Worm (Caenorhabditis elegans) whole organism, L2 larva: ENCODE measurements around the gene C29F4.3.

Source experiments
- dmd-4 ChIP-seq: sonication (generic microtip); optimal IDR thresholded peaks from 2 replicates; lab custom pipeline; 2017; ENCODE audit warnings: missing biosample characterization, missing genetic modification characterization
- fos-1 ChIP-seq: fragments of 150-350 bp; optimal IDR thresholded peaks from 2 replicates; lab custom pipeline; 2014; ENCODE audit warnings: missing biosample characterization, missing genetic modification characterization
- lin-39 ChIP-seq: fragments of 150-350 bp; optimal IDR thresholded peaks from 2 replicates; lab custom pipeline; 2014; ENCODE audit warnings: missing biosample characterization, missing genetic modification reagents, missing genetic modification characterization
- lsy-2 ChIP-seq, 2 experiments: fragments of 150-350 bp in 1 of 2; sonication (generic microtip) in 1 of 2; optimal IDR thresholded peaks; 2 replicates each; lab custom pipeline; 2014 to 2017; ENCODE audit warnings: missing biosample characterization in 2 of 2, missing genetic modification characterization in 2 of 2
- nhr-12 ChIP-seq: fragments of 150-350 bp; optimal IDR thresholded peaks from 2 replicates; lab custom pipeline; 2014; ENCODE audit warnings: missing biosample characterization, missing genetic modification characterization
- nhr-25 ChIP-seq: fragments of 150-350 bp; sonication (generic microtip); optimal IDR thresholded peaks from 3 replicates; lab custom pipeline; 2014; ENCODE audit warnings: missing biosample characterization, missing genetic modification characterization
- nhr-6 ChIP-seq: fragments of 150-350 bp; optimal IDR thresholded peaks from 2 replicates; lab custom pipeline; 2014; ENCODE audit warnings: missing biosample characterization, missing genetic modification characterization
- snpc-4 ChIP-seq: fragments of 150-350 bp; optimal IDR thresholded peaks from 2 replicates; lab custom pipeline; 2014; ENCODE audit warnings: missing biosample characterization, missing genetic modification characterization
- unc-62 ChIP-seq: fragments of 150-350 bp; optimal IDR thresholded peaks from 2 replicates; lab custom pipeline; 2014; ENCODE audit warnings: missing biosample characterization, missing genetic modification reagents, missing genetic modification characterization

- no peak for TF ChIP-seq fos-1 (tag; lab: Kevin White, UChicago)
- TF ChIP-seq dmd-4 = no peak
- TF ChIP-seq snpc-4 (tag; lab: Kevin White, UChicago) = no peak
- TF ChIP-seq lsy-2 (tag; optimal IDR thresholded peaks at IDR 0.05; lab: Kevin White, UChicago) = no peak
- TF ChIP-seq unc-62 (GFP tag; lab: Kevin White, UChicago) = no peak
- TF ChIP-seq nhr-12 = no peak
- no peak for TF ChIP-seq lin-39 (tag; lab: Kevin White, UChicago)
- no peak for TF ChIP-seq nhr-6 (tag; lab: Kevin White, UChicago)
- TF ChIP-seq nhr-25 = no peak
Measured at ce11 chrIV:11260544-11261227, 36.9 kb upstream of the C29F4.3 start, which contains the start of gene C05C12.5.
